Worm (Caenorhabditis elegans): Measurements from ENCODE around the gene K12H4.3.

DNA sequence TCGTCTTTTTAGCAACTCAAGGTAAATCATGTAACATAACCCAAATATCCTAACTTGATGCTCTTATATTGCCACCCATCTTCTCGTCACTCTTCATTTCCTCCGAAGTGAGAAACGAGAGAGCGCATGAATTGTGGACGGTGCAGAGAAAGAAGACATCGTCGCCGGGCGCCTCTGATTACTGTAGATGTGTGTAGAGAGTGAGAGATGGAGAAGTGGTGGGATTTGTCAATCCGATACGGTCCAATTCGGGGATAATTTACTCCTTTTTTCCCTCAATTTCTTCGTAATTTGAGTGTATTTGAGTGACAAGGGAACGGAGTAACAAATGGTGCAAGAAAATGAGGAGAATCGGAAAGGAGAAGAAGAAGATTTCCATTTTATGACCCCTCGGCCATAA is 15.3 kb downstream of the K12H4.3 start:
- no peak for TF ChIP-seq nhr-237 (tag; optimal IDR thresholded peaks at IDR 0.05)
- TF ChIP-seq ama-1 (optimal IDR thresholded peaks at IDR 0.05) = no peak
- no peak for TF ChIP-seq unc-39 (tag; optimal IDR thresholded peaks at IDR 0.05)
- no peak for TF ChIP-seq lin-13 (GFP tag; optimal IDR thresholded peaks at IDR 0.05)
- TF ChIP-seq unc-62 (GFP tag; optimal IDR thresholded peaks at IDR 0.05) = no peak
- no peak for TF ChIP-seq alr-1 (tag; optimal IDR thresholded peaks at IDR 0.05)
- no peak for TF ChIP-seq nhr-77 (tag; optimal IDR thresholded peaks at IDR 0.05)
- TF ChIP-seq elt-3 (tag; optimal IDR thresholded peaks at IDR 0.05) = no peak
- TF ChIP-seq dmd-4 (tag; optimal IDR thresholded peaks at IDR 0.05) = no peak
- no peak for TF ChIP-seq mdl-1 (tag; optimal IDR thresholded peaks at IDR 0.05)
- no peak for TF ChIP-seq fos-1 (tag; optimal IDR thresholded peaks at IDR 0.05)
- TF ChIP-seq nhr-6 (tag; optimal IDR thresholded peaks at IDR 0.05) = no peak

All from whole organism, L2 larva.